Worm (Caenorhabditis elegans) whole organism, early embryonic: ENCODE data around the gene cnx-1.

Experiments
- ama-1 ChIP-seq: fragments of 150-350 bp; optimal IDR thresholded peaks from 2 replicates; lab custom pipeline; 2014
- ceh-13 ChIP-seq: fragments of 200-800 bp; sonication (Bioruptor generic); optimal IDR thresholded peaks from 2 replicates; lab custom pipeline; 2018; ENCODE audit warnings: mild to moderate bottlenecking, missing genetic modification characterization, missing compliant biosample characterization
- scrt-1 ChIP-seq: fragments of 200-800 bp; sonication (Bioruptor generic); IDR thresholded peaks from 2 replicates; pipeline ENCODE4 v1.3.6; 2022; ENCODE audit warnings: missing genetic modification characterization, missing compliant biosample characterization

ce11 chrIII:9850877-9851276 is 33.9 kb upstream of the cnx-1 start:
- TF ChIP-seq ama-1, result no peak
- no peak for TF ChIP-seq scrt-1
- TF ChIP-seq ceh-13 (GFP tag; lab: Kevin White, UChicago), result no peak
